Fruit fly (Drosophila melanogaster) whole organism, prepupa: Measurements from ENCODE around the gene CG11396.

Experiments used
- CG11294 ChIP-seq: fragments of 200-800 bp; sonication (Bioruptor generic); IDR thresholded peaks from 2 replicates; pipeline ENCODE4 v1.3.6; 2022; ENCODE audit warnings: missing biosample characterization, missing genetic modification characterization
- CG16779 ChIP-seq: fragments of 200-800 bp; sonication (Bioruptor generic); optimal IDR thresholded peaks from 3 replicates; lab custom pipeline; 2017; ENCODE audit warnings: missing biosample characterization, mild to moderate bottlenecking, missing genetic modification characterization
- achi ChIP-seq: fragments of 200-800 bp; sonication (Bioruptor generic); optimal IDR thresholded peaks from 3 replicates; lab custom pipeline; 2016; ENCODE audit warnings: missing biosample characterization, missing genetic modification characterization
- eg ChIP-seq: fragments of 200-800 bp; sonication (Bioruptor generic); IDR thresholded peaks from 3 replicates; pipeline ENCODE4 v1.3.6; 2022; ENCODE audit warnings: missing biosample characterization, missing genetic modification characterization
- ss ChIP-seq, 2 experiments: fragments of 200-800 bp; sonication (Bioruptor generic); optimal IDR thresholded peaks; 2 replicates in 1 of 2; 3 replicates in 1 of 2; lab custom pipeline; 2017 to 2018; ENCODE audit warnings: mild to moderate bottlenecking in 2 of 2, missing biosample characterization in 2 of 2, missing genetic modification characterization in 2 of 2, moderate library complexity in 1 of 2
- vri ChIP-seq: fragments of 200-800 bp; sonication (Bioruptor generic); optimal IDR thresholded peaks from 3 replicates; lab custom pipeline; 2016; ENCODE audit warnings: missing biosample characterization, mild to moderate bottlenecking, missing genetic modification characterization

Gene CG11396

DNA sequence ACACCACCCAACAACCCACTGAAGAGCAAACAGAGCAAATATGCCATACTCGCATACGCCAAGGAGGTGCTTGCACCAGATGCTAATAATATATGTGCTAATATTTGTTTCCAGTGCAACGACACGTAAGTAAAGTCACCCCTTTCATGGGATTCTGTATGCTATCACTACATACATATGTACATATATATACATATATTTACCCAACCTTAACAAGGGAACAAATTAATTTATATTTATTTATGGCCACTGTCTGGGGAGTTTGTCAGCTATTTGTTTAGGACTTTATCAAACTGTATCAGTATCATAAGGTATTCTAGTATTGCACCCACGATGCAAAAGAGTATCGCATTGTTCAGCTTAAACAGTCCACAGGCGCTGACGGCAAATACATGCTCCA lies 50.6 kb downstream of the CG11396 start (continued):
- no peak for TF ChIP-seq eg (GFP tag; lab: Robert Waterston, UW)
- TF ChIP-seq CG16779 (tag; lab: Kevin White, UChicago), result no peak
- TF ChIP-seq vri (GFP tag; lab: Kevin White, UChicago), result peak; percentile 3
- TF ChIP-seq CG11294 (GFP tag; lab: Robert Waterston, UW), result no peak
- peak; percentile 1 to 35 for TF ChIP-seq ss (GFP tag; optimal IDR thresholded peaks at IDR 0.05; lab: Kevin White, UChicago)
- TF ChIP-seq achi, result no peak
